Fruit fly (Drosophila melanogaster) S2 (cell line): ENCODE results near the gene CG3199.

Experiments
- CG8478 ChIP-seq: fragments of >200 bp; optimal IDR thresholded peaks from 2 replicates; lab custom pipeline; 2018
- CTCF ChIP-seq, 2 experiments: fragments of >200 bp; optimal IDR thresholded peaks; 2 replicates each; lab custom pipeline; 2018

DNA sequence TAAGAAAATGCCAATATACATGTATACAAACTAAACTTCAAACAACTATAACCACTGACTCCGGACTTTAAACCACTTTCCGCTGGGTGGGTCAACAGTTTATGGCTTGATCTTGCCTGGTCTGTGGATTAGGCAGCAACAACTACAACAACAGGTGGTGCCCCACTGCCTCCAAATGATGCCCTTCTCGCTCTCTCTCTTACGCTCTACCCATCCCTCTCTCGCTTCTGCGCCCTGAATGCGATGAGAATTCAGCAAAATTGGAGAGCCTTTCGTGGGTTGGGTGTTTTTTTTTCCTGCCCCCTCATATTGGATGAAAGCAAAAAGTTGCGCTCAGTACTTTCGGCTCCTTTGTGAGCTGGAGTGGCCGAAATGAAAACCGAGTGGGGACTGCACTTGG, 21.6 kb upstream of the CG3199 start:
- TF ChIP-seq CTCF (optimal IDR thresholded peaks at IDR 0.05; lab: Kevin White, UChicago) (no peak), CG8478 (lab: Kevin White, UChicago) (no peak)
